Worm (Caenorhabditis elegans): ENCODE measurements around the gene B0334.4.
A peak's percentile ranks its signal among the peaks of the same experiment; 100 is the strongest.

ce11 chrII:11500198-11500597, 4.7 kb downstream of the B0334.4 start, which contains the start of gene B0334.20:
- TF ChIP-seq hrde-1 (tag; optimal IDR thresholded peaks at IDR 0.05; ENCODE audit: borderline replicate concordance) (no peak), ZK185.1 (tag; optimal IDR thresholded peaks at IDR 0.05; ENCODE audit: poor library complexity, severe bottlenecking) (no peak), unc-130 (GFP tag; optimal IDR thresholded peaks at IDR 0.05) (no peak), F49E8.2 (tag; optimal IDR thresholded peaks at IDR 0.05; ENCODE audit: insufficient read depth) (no peak), lag-1 (GFP tag; IDR thresholded peaks at IDR 0.05) (no peak), egl-18 (GFP tag; IDR thresholded peaks at IDR 0.05) (no peak), B0261.1 (tag; optimal IDR thresholded peaks at IDR 0.05) (no peak), nhr-179 (tag; optimal IDR thresholded peaks at IDR 0.05) (no peak), bed-2 (GFP tag; IDR thresholded peaks at IDR 0.05) (no peak), lin-40 (tag; optimal IDR thresholded peaks at IDR 0.05) (no peak), lsl-1 (GFP tag; optimal IDR thresholded peaks at IDR 0.05) (peak; percentile 5)
